Fruit fly (Drosophila melanogaster) whole organism, wandering third instar larva: ENCODE data around the gene CG31751.
A peak's percentile ranks its signal among the peaks of the same experiment; 100 is the strongest.

Experiments
- Abd-B ChIP-seq: fragments of >200 bp; optimal IDR thresholded peaks from 2 replicates; lab custom pipeline; 2017; ENCODE audit warnings: missing biosample characterization, missing genetic modification characterization
- CG32264 ChIP-seq: fragments of 200-800 bp; sonication (Bioruptor generic); optimal IDR thresholded peaks from 2 replicates; lab custom pipeline; 2016; ENCODE audit warnings: missing biosample characterization, missing genetic modification characterization
- CG9705 ChIP-seq: fragments of 200-800 bp; sonication (Bioruptor generic); optimal IDR thresholded peaks from 2 replicates; lab custom pipeline; 2018; ENCODE audit warnings: missing biosample characterization, mild to moderate bottlenecking, missing genetic modification characterization
- Dfd ChIP-seq: fragments of >200 bp; optimal IDR thresholded peaks from 2 replicates; lab custom pipeline; 2017; ENCODE audit warnings: missing biosample characterization, missing genetic modification characterization
- GATAd ChIP-seq: sonication (Bioruptor generic); optimal IDR thresholded peaks from 2 replicates; lab custom pipeline; 2016; ENCODE audit warnings: missing biosample characterization, missing genetic modification characterization
- HLH106 ChIP-seq: fragments of 200-800 bp; optimal IDR thresholded peaks from 3 replicates; lab custom pipeline; 2019; ENCODE audit warnings: missing biosample characterization, mild to moderate bottlenecking, missing genetic modification characterization, moderate library complexity
- Hnf4 ChIP-seq: fragments of 200-800 bp; sonication (Bioruptor generic); optimal IDR thresholded peaks from 2 replicates; lab custom pipeline; 2016; ENCODE audit warnings: missing biosample characterization, mild to moderate bottlenecking, missing genetic modification characterization
- Hr78 ChIP-seq: fragments of >200 bp; optimal IDR thresholded peaks from 2 replicates; lab custom pipeline; 2017; ENCODE audit warnings: missing biosample characterization, missing genetic modification characterization
- Hr83 ChIP-seq: fragments of 200-300 bp; sonication (Bioruptor generic); optimal IDR thresholded peaks from 2 replicates; lab custom pipeline; 2016; ENCODE audit warnings: missing biosample characterization, mild to moderate bottlenecking, missing genetic modification characterization, moderate library complexity; ENCODE audit not compliant: poor library complexity, severe bottlenecking
- Jra ChIP-seq: sonication (Bioruptor generic); optimal IDR thresholded peaks from 2 replicates; lab custom pipeline; 2016; ENCODE audit warnings: missing biosample characterization, missing genetic modification characterization
- Mio ChIP-seq: sonication (Bioruptor generic); optimal IDR thresholded peaks from 2 replicates; lab custom pipeline; 2016; ENCODE audit warnings: missing biosample characterization, missing genetic modification characterization
- N ChIP-seq: fragments of >200 bp; optimal IDR thresholded peaks from 2 replicates; lab custom pipeline; 2018; ENCODE audit warnings: missing biosample characterization, missing external identifiers, missing genetic modification characterization
- OdsH ChIP-seq: fragments of 200-800 bp; sonication (Bioruptor generic); optimal IDR thresholded peaks from 2 replicates; lab custom pipeline; 2016; ENCODE audit warnings: missing biosample characterization, mild to moderate bottlenecking, missing genetic modification characterization
- Rel ChIP-seq, 2 experiments: fragments of 200-800 bp; sonication (Bioruptor generic) in 1 of 2; optimal IDR thresholded peaks; 2 replicates in 1 of 2; 3 replicates in 1 of 2; lab custom pipeline; 2016 to 2019; ENCODE audit warnings: mild to moderate bottlenecking in 2 of 2, missing biosample characterization in 2 of 2, missing genetic modification characterization in 2 of 2, moderate library complexity in 1 of 2
- Sp1 ChIP-seq: fragments of 200-800 bp; sonication (Bioruptor generic); optimal IDR thresholded peaks from 3 replicates; lab custom pipeline; 2019; ENCODE audit warnings: missing biosample characterization, mild to moderate bottlenecking, missing genetic modification characterization, moderate library complexity
- Vsx2 ChIP-seq: fragments of 200-300, 225-300 bp; sonication (Bioruptor generic); optimal IDR thresholded peaks from 2 replicates; lab custom pipeline; 2018; ENCODE audit warnings: missing biosample characterization, missing genetic modification characterization; ENCODE audit not compliant: partially characterized antibody
- br ChIP-seq: fragments of 200-800 bp; sonication (Bioruptor generic); optimal IDR thresholded peaks from 2 replicates; lab custom pipeline; 2016; ENCODE audit warnings: missing biosample characterization, missing genetic modification characterization
- dl ChIP-seq, 2 experiments: fragments of 175-275, 200-275 bp in 1 of 2; fragments of 200-275 bp in 1 of 2; sonication (Bioruptor generic); optimal IDR thresholded peaks; lab custom pipeline; 2018; ENCODE audit warnings: mild to moderate bottlenecking in 2 of 2, missing biosample characterization in 2 of 2, missing genetic modification characterization in 2 of 2, moderate library complexity in 2 of 2; ENCODE audit not compliant: partially characterized antibody in 2 of 2, insufficient read depth in 1 of 2
- dmrt93B ChIP-seq: fragments of 200-800 bp; sonication (Bioruptor generic); optimal IDR thresholded peaks from 2 replicates; lab custom pipeline; 2018; ENCODE audit warnings: missing biosample characterization, mild to moderate bottlenecking, missing genetic modification characterization
- dsf ChIP-seq: sonication (Bioruptor generic); optimal IDR thresholded peaks from 2 replicates; lab custom pipeline; 2016; ENCODE audit warnings: missing biosample characterization, missing genetic modification characterization, borderline replicate concordance
- ey ChIP-seq: fragments of 200-800 bp; sonication (Bioruptor generic); optimal IDR thresholded peaks from 2 replicates; lab custom pipeline; 2016; ENCODE audit warnings: missing biosample characterization, missing genetic modification characterization
- foxo ChIP-seq, 2 experiments: fragments of 200-800 bp; sonication (Bioruptor generic); optimal IDR thresholded peaks; 2 replicates in 1 of 2; 3 replicates in 1 of 2; lab custom pipeline; 2016 to 2017; ENCODE audit warnings: missing biosample characterization in 2 of 2, missing genetic modification characterization in 2 of 2
- fru ChIP-seq: fragments of 200-800 bp; sonication (Bioruptor generic); optimal IDR thresholded peaks from 3 replicates; lab custom pipeline; 2016; ENCODE audit warnings: missing biosample characterization, mild to moderate bottlenecking, missing genetic modification characterization
- h ChIP-seq: fragments of 200-800 bp; sonication (Bioruptor generic); optimal IDR thresholded peaks from 3 replicates; lab custom pipeline; 2016; ENCODE audit warnings: missing biosample characterization, mild to moderate bottlenecking, missing genetic modification characterization
- psq ChIP-seq: fragments of 200-800 bp; sonication (Bioruptor generic); optimal IDR thresholded peaks from 3 replicates; lab custom pipeline; 2017; ENCODE audit warnings: missing biosample characterization, mild to moderate bottlenecking, missing genetic modification characterization, moderate library complexity
- sage ChIP-seq: fragments of 200-800 bp; sonication (Bioruptor generic); optimal IDR thresholded peaks from 2 replicates; lab custom pipeline; 2016; ENCODE audit warnings: missing biosample characterization, mild to moderate bottlenecking, missing genetic modification characterization
- tai ChIP-seq: sonication (Bioruptor generic); optimal IDR thresholded peaks from 2 replicates; lab custom pipeline; 2016; ENCODE audit warnings: missing biosample characterization, missing genetic modification characterization
- usp ChIP-seq: fragments of >200 bp; optimal IDR thresholded peaks from 2 replicates; lab custom pipeline; 2017; ENCODE audit warnings: missing biosample characterization, missing genetic modification characterization
- woc ChIP-seq: sonication (Bioruptor generic); optimal IDR thresholded peaks from 2 replicates; lab custom pipeline; 2016; ENCODE audit warnings: missing biosample characterization, mild to moderate bottlenecking, missing genetic modification characterization

The CG31751 gene

dm6 chr2L:18628104-18628503, 48.9 kb upstream of the CG31751 start (continued):
- no peak for TF ChIP-seq tai (GFP tag; lab: Kevin White, UChicago)

- TF ChIP-seq OdsH (GFP tag; lab: Kevin White, UChicago) (no peak), GATAd (GFP tag; lab: Kevin White, UChicago) (no peak), Rel (GFP tag; optimal IDR thresholded peaks at IDR 0.05; lab: Kevin White, UChicago) (no peak), Rel (tag; optimal IDR thresholded peaks at IDR 0.05; lab: Kevin White, UChicago) (peak; percentile 36)
These were observed 47.9 kb upstream of the CG31751 start for dm6 chr2L:18629144-18629543.

- no peak for TF ChIP-seq Rel (GFP tag; optimal IDR thresholded peaks at IDR 0.05; lab: Kevin White, UChicago)
- peak; percentile 36 for TF ChIP-seq Rel (tag; optimal IDR thresholded peaks at IDR 0.05; lab: Kevin White, UChicago)
- no peak for TF ChIP-seq usp (GFP tag; lab: Kevin White, UChicago)
These were observed 46.3 kb upstream of the CG31751 start for dm6 chr2L:18630611-18631221.

- TF ChIP-seq Dfd (no peak), br (GFP tag; lab: Kevin White, UChicago) (no peak), psq (GFP tag; lab: Kevin White, UChicago) (no peak), foxo (GFP tag; optimal IDR thresholded peaks at IDR 0.05; lab: Kevin White, UChicago) (no peak), Jra (GFP tag; lab: Kevin White, UChicago) (no peak), woc (no peak), dl (GFP tag; optimal IDR thresholded peaks at IDR 0.05; lab: Kevin White, UChicago; ENCODE audit: insufficient read depth in 1 of 2, partially characterized antibody in 2 of 2) (no peak), N (no peak), dmrt93B (no peak), sage (GFP tag; lab: Kevin White, UChicago) (no peak), Rel (GFP tag; optimal IDR thresholded peaks at IDR 0.05; lab: Kevin White, UChicago) (no peak), Rel (tag; optimal IDR thresholded peaks at IDR 0.05; lab: Kevin White, UChicago) (no peak), Vsx2 (GFP tag; lab: Kevin White, UChicago) (no peak), Abd-B (no peak), CG32264 (no peak), OdsH (GFP tag; lab: Kevin White, UChicago) (no peak), Hr78 (GFP tag; lab: Kevin White, UChicago) (no peak), h (no peak), Hnf4 (GFP tag; lab: Kevin White, UChicago) (no peak), CG9705 (GFP tag; lab: Kevin White, UChicago) (no peak)
These were observed 44.6 kb upstream of the CG31751 start for dm6 chr2L:18632389-18632788.

dm6 chr2L:18638945-18639344, 38.1 kb upstream of the CG31751 start:
- no peak for TF ChIP-seq foxo (GFP tag; optimal IDR thresholded peaks at IDR 0.05; lab: Kevin White, UChicago)
- no peak for TF ChIP-seq psq (GFP tag; lab: Kevin White, UChicago)
- no peak for TF ChIP-seq fru (GFP tag; lab: Kevin White, UChicago)
- no peak for TF ChIP-seq Dfd
- no peak for TF ChIP-seq tai (GFP tag; lab: Kevin White, UChicago)
- no peak for TF ChIP-seq Rel (GFP tag; optimal IDR thresholded peaks at IDR 0.05; lab: Kevin White, UChicago)
- no peak for TF ChIP-seq Rel (tag; optimal IDR thresholded peaks at IDR 0.05; lab: Kevin White, UChicago)
- no peak for TF ChIP-seq br (GFP tag; lab: Kevin White, UChicago)
- TF ChIP-seq woc, result no peak
- TF ChIP-seq Mio (GFP tag; lab: Kevin White, UChicago), result no peak
- TF ChIP-seq OdsH (GFP tag; lab: Kevin White, UChicago), result no peak
- no peak for TF ChIP-seq dl (GFP tag; optimal IDR thresholded peaks at IDR 0.05; lab: Kevin White, UChicago; ENCODE audit: insufficient read depth in 1 of 2, partially characterized antibody in 2 of 2)
- TF ChIP-seq Hr78 (GFP tag; lab: Kevin White, UChicago), result no peak
- TF ChIP-seq N, result no peak
- TF ChIP-seq ey (GFP tag; lab: Kevin White, UChicago), result no peak
- no peak for TF ChIP-seq dsf
- TF ChIP-seq usp (GFP tag; lab: Kevin White, UChicago), result no peak
- no peak for TF ChIP-seq Jra (GFP tag; lab: Kevin White, UChicago)
- TF ChIP-seq Abd-B, result no peak
- no peak for TF ChIP-seq Vsx2 (GFP tag; lab: Kevin White, UChicago)
- no peak for TF ChIP-seq HLH106

dm6 chr2L:18641087-18641486, 35.9 kb upstream of the CG31751 start:
- no peak for TF ChIP-seq usp (GFP tag; lab: Kevin White, UChicago)
- no peak for TF ChIP-seq woc
- TF ChIP-seq dmrt93B, result no peak
- TF ChIP-seq Vsx2 (GFP tag; lab: Kevin White, UChicago), result no peak
- TF ChIP-seq HLH106, result no peak
- TF ChIP-seq Sp1 (GFP tag; lab: Kevin White, UChicago), result no peak
- no peak for TF ChIP-seq CG32264
- no peak for TF ChIP-seq dl (GFP tag; optimal IDR thresholded peaks at IDR 0.05; lab: Kevin White, UChicago; ENCODE audit: insufficient read depth in 1 of 2, partially characterized antibody in 2 of 2)
- TF ChIP-seq OdsH (GFP tag; lab: Kevin White, UChicago), result no peak
- no peak for TF ChIP-seq CG9705 (GFP tag; lab: Kevin White, UChicago)
- no peak for TF ChIP-seq Hr83
- no peak for TF ChIP-seq Abd-B
- no peak for TF ChIP-seq h
